Fruit fly (Drosophila melanogaster): Measurements from ENCODE around the gene Ziz.
A peak's percentile ranks its signal among the peaks of the same experiment; 100 is the strongest.

The Ziz gene

DNA sequence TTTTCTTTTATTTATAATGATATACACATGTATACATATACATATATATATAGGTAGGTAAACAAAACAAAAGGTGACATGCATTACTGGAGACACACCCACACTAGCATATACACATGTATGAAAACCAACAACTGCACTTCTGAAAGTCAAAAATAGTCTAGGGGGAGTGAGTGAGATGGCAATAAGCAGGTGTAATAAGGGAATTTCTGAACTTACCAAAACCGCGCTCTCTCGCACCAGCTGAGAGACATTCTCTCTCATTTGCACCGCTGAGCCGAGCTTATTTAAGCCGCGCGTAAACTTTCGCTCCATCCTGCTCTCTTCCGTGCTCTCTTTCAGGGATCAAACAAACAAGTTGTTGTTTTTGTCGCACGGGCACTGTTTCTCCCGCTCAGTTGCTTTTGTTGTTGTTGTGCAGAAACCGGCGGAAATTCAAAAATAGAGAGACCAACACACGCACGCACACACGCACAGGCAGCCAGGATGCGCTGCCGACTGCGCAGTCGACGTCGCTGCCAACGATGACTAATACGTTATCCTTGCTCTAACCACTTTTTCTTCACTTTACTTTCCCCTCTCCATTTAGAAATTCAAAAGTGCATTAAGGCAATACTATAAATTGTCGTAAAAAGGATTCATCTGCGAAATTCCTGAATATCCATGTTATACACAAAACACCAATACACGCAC, 667 bp downstream of the Ziz start:
- 0 out of 2 replicates have a peak, but pooled peaks have one; percentile 25 for TF ChIP-seq stc (GFP tag; IDR thresholded peaks at IDR 0.05)
- peak; percentile 46; the same call in 1 of the 2 replicates for TF ChIP-seq chm (GFP tag; IDR thresholded peaks at IDR 0.05)
- no peak for TF ChIP-seq al (GFP tag; IDR thresholded peaks at IDR 0.05)
- no peak for TF ChIP-seq eyg (GFP tag; optimal IDR thresholded peaks at IDR 0.05)
- TF ChIP-seq kah (GFP tag; optimal IDR thresholded peaks at IDR 0.05): peak; percentile 38
- no peak for TF ChIP-seq sim (GFP tag; IDR thresholded peaks at IDR 0.05)
- TF ChIP-seq dysf (GFP tag; IDR thresholded peaks at IDR 0.05): no peak
- TF ChIP-seq yki (optimal IDR thresholded peaks at IDR 0.05): peak; percentile 58
- peak; percentile 45 for TF ChIP-seq nom (GFP tag; optimal IDR thresholded peaks at IDR 0.05)
- TF ChIP-seq vvl (GFP tag; IDR thresholded peaks at IDR 0.05): peak; percentile 46; the same call in 1 of the 2 replicates
- TF ChIP-seq chinmo (GFP tag; IDR thresholded peaks at IDR 0.05; ENCODE audit: partially characterized antibody): 0 out of 4 replicates have a peak, but pooled peaks have one; percentile 29
- TF ChIP-seq CG32532 (GFP tag; IDR thresholded peaks at IDR 0.05): 0 out of 2 replicates have a peak, but pooled peaks have one; percentile 4
- TF ChIP-seq tll (GFP tag; optimal IDR thresholded peaks at IDR 0.05): peak in 1 of 2 experiments; percentile 67
- TF ChIP-seq CG6254 (GFP tag; optimal IDR thresholded peaks at IDR 0.05): peak; percentile 9
- TF ChIP-seq sens (GFP tag): peak; percentile 2
- peak; percentile 30 for TF ChIP-seq Med (GFP tag)
- peak; percentile 51 for TF ChIP-seq cg (GFP tag; optimal IDR thresholded peaks at IDR 0.05)
- no peak for TF ChIP-seq sc (optimal IDR thresholded peaks at IDR 0.05)
- TF ChIP-seq sc (GFP tag; optimal IDR thresholded peaks at IDR 0.05): peak; percentile 19
- TF ChIP-seq CG11723 (GFP tag; optimal IDR thresholded peaks at IDR 0.05): no peak
- peak; percentile 65 for TF ChIP-seq Adf1 (GFP tag; IDR thresholded peaks at IDR 0.05)
- peak; percentile 68 for TF ChIP-seq nerfin-1 (tag; optimal IDR thresholded peaks at IDR 0.05)
- peak; percentile 91 for TF ChIP-seq CG4360 (GFP tag; IDR thresholded peaks at IDR 0.05)
- TF ChIP-seq Trl (optimal IDR thresholded peaks at IDR 0.05): peak; percentile 72 to 79
- no peak for TF ChIP-seq Trl (GFP tag; optimal IDR thresholded peaks at IDR 0.05)

DNA sequence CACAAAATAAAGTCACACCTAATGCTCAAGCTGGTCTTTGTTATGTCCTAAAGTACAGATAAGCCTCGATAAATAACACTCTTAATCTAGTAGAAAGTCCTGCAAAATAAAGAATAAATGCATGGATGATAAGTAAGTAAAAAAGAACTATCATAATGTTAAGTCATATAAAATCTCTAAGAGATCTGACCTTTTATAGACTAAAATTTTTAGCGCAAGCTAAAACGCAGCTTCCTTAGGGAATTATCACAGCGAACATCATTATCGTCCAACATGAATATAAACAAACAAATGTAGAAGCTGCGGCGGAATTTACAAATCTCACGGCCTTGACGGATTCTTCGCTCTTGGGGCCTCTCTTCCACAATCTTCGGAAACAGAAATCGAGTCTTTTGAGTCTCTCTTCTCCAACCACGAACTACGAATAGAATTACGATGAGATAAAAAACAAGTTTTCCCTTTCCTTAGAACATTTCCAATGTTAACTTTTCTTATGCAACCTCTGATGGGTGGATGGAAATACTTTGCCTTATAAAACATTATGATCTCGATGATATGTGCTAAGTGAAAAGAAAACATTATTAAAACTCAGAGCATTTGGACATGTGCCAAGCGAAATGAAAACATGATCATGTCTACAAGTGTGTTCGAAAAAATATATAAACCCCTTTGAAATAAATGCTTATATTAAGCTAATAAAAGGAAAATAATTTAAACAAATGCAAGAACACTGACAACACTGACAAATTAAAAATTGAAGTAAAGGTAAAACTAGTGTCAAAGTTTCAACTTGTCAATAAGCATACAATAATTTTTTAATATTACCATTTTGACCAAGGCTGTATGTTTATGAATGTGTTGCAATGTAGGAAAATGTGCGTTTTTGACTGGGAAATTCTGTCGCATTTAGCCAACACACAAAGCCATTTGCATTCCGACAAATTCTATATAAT, 1.5 kb downstream of the Ziz start:
- TF ChIP-seq pan (optimal IDR thresholded peaks at IDR 0.05) (no peak), pan (GFP tag; optimal IDR thresholded peaks at IDR 0.05 in 1 of 2, IDR thresholded peaks at IDR 0.05 in 1 of 2) (no peak), kay (GFP tag; optimal IDR thresholded peaks at IDR 0.05) (no peak), row (GFP tag; IDR thresholded peaks at IDR 0.05) (peak; percentile 81), CG2202 (tag; optimal IDR thresholded peaks at IDR 0.05) (no peak), CG18764 (GFP tag; optimal IDR thresholded peaks at IDR 0.05) (no peak), CG9797 (GFP tag; optimal IDR thresholded peaks at IDR 0.05) (no peak), CrebB (tag; optimal IDR thresholded peaks at IDR 0.05) (peak; percentile 40), so (GFP tag; IDR thresholded peaks at IDR 0.05) (peak; percentile 20; the same call in 1 of the 3 replicates), CG5180 (GFP tag; optimal IDR thresholded peaks at IDR 0.05) (no peak), fd64A (GFP tag; optimal IDR thresholded peaks at IDR 0.05) (no peak), zen2 (GFP tag; IDR thresholded peaks at IDR 0.05; ENCODE audit: partially characterized antibody) (no peak), slp2 (GFP tag; optimal IDR thresholded peaks at IDR 0.05) (no peak), Meics (GFP tag; optimal IDR thresholded peaks at IDR 0.05) (peak; percentile 17), en (GFP tag; optimal IDR thresholded peaks at IDR 0.05) (no peak), onecut (GFP tag; IDR thresholded peaks at IDR 0.05) (peak; percentile 40), CG11695 (GFP tag; IDR thresholded peaks at IDR 0.05) (peak; percentile 46; the same call in 1 of the 3 replicates), CG3838 (GFP tag; optimal IDR thresholded peaks at IDR 0.05) (no peak), inv (GFP tag; IDR thresholded peaks at IDR 0.05; ENCODE audit: partially characterized antibody) (no peak), H2.0 (GFP tag; IDR thresholded peaks at IDR 0.05) (peak; percentile 28; the same call in 1 of the 2 replicates), toy (GFP tag; IDR thresholded peaks at IDR 0.05) (no peak), MESR4 (GFP tag; optimal IDR thresholded peaks at IDR 0.05) (no peak), twi (tag; optimal IDR thresholded peaks at IDR 0.05) (no peak), CoRest (tag; optimal IDR thresholded peaks at IDR 0.05) (peak; percentile 58)

Measured in whole organism, embryonic.